Fruit fly (Drosophila melanogaster): Measurements from ENCODE around the gene CG17122.
A peak's percentile ranks its signal among the peaks of the same experiment; 100 is the strongest.

The CG17122 gene

dm6 chr3L:20309758-20310733 lies 34.9 kb upstream of the CG17122 start (continued):
- no peak for TF ChIP-seq CG12219 (GFP tag; optimal IDR thresholded peaks at IDR 0.05)
- TF ChIP-seq run (tag; optimal IDR thresholded peaks at IDR 0.05) = no peak
- no peak for TF ChIP-seq Gsc (GFP tag; IDR thresholded peaks at IDR 0.05)
- TF ChIP-seq Atf6 (GFP tag; IDR thresholded peaks at IDR 0.05) = no peak
- TF ChIP-seq Abd-B (GFP tag; optimal IDR thresholded peaks at IDR 0.05) = no peak
- TF ChIP-seq dmrt99B (tag; optimal IDR thresholded peaks at IDR 0.05) = no peak
- peak; percentile 58 for TF ChIP-seq CG7786 (GFP tag; optimal IDR thresholded peaks at IDR 0.05)
- TF ChIP-seq grn (GFP tag; optimal IDR thresholded peaks at IDR 0.05) = no peak
- TF ChIP-seq CG13424 (tag; optimal IDR thresholded peaks at IDR 0.05) = no peak
- TF ChIP-seq CG17912 (GFP tag; optimal IDR thresholded peaks at IDR 0.05) = no peak
- TF ChIP-seq CG17829 (tag; optimal IDR thresholded peaks at IDR 0.05) = peak; percentile 71
- TF ChIP-seq twi (tag; optimal IDR thresholded peaks at IDR 0.05) = no peak
- no peak for TF ChIP-seq dimm (GFP tag; IDR thresholded peaks at IDR 0.05)
- no peak for TF ChIP-seq Deaf1 (tag; optimal IDR thresholded peaks at IDR 0.05)
- TF ChIP-seq CG11085 (GFP tag; IDR thresholded peaks at IDR 0.05) = no peak
- TF ChIP-seq so (GFP tag; IDR thresholded peaks at IDR 0.05) = no peak
- TF ChIP-seq B-H1 (GFP tag; IDR thresholded peaks at IDR 0.05) = no peak
- TF ChIP-seq CG3163 (GFP tag; optimal IDR thresholded peaks at IDR 0.05) = peak; percentile 44
- peak; percentile 61; the same call in 1 of the 2 replicates for TF ChIP-seq ara (GFP tag; IDR thresholded peaks at IDR 0.05)
- TF ChIP-seq eyg (GFP tag; optimal IDR thresholded peaks at IDR 0.05) = no peak
- TF ChIP-seq MESR4 (GFP tag; optimal IDR thresholded peaks at IDR 0.05) = peak; percentile 31
- no peak for TF ChIP-seq CG5953 (GFP tag; IDR thresholded peaks at IDR 0.05)
- TF ChIP-seq esg (GFP tag; conservative IDR thresholded peaks at IDR 0.05) = no peak
- peak; percentile 55 for TF ChIP-seq vfl (GFP tag; optimal IDR thresholded peaks at IDR 0.05)
- TF ChIP-seq Dp (GFP tag; optimal IDR thresholded peaks at IDR 0.05) = peak; percentile 91
- TF ChIP-seq eve (GFP tag; optimal IDR thresholded peaks at IDR 0.05) = no peak
- TF ChIP-seq Dbx (GFP tag; IDR thresholded peaks at IDR 0.05) = peak; percentile 64
- no peak for TF ChIP-seq fd64A (GFP tag; optimal IDR thresholded peaks at IDR 0.05)
- TF ChIP-seq CG7372 (GFP tag; IDR thresholded peaks at IDR 0.05) = no peak
- no peak for TF ChIP-seq Poxn (GFP tag; IDR thresholded peaks at IDR 0.05)
- no peak for TF ChIP-seq en (GFP tag; optimal IDR thresholded peaks at IDR 0.05)
- peak; percentile 22; the same call in 1 of the 2 replicates for TF ChIP-seq Ptx1 (GFP tag; IDR thresholded peaks at IDR 0.05)
- 0 out of 3 replicates have a peak, but pooled peaks have one; percentile 14 for TF ChIP-seq CG14050 (GFP tag; IDR thresholded peaks at IDR 0.05)
- peak; percentile 26 for TF ChIP-seq bab2 (GFP tag; optimal IDR thresholded peaks at IDR 0.05)
- TF ChIP-seq Blimp-1 (GFP tag; optimal IDR thresholded peaks at IDR 0.05) = no peak
- TF ChIP-seq tup (GFP tag; optimal IDR thresholded peaks at IDR 0.05) = no peak
- TF ChIP-seq CG31388 (GFP tag; optimal IDR thresholded peaks at IDR 0.05) = no peak
- TF ChIP-seq CG32772 (GFP tag; IDR thresholded peaks at IDR 0.05) = peak; percentile 57; the same call in 1 of the 2 replicates
- no peak for TF ChIP-seq pnt (GFP tag; optimal IDR thresholded peaks at IDR 0.05)
- TF ChIP-seq Oaz (GFP tag; IDR thresholded peaks at IDR 0.05) = no peak
- TF ChIP-seq grau (tag; optimal IDR thresholded peaks at IDR 0.05) = peak; percentile 36
- no peak for TF ChIP-seq corto (GFP tag; optimal IDR thresholded peaks at IDR 0.05)
- no peak for TF ChIP-seq wek (GFP tag; optimal IDR thresholded peaks at IDR 0.05)
- no peak for TF ChIP-seq ab (GFP tag; optimal IDR thresholded peaks at IDR 0.05)
- no peak for TF ChIP-seq Sry-β (GFP tag; optimal IDR thresholded peaks at IDR 0.05)
- TF ChIP-seq CG32767 (GFP tag; IDR thresholded peaks at IDR 0.05) = no peak
- TF ChIP-seq CG12659 (GFP tag; optimal IDR thresholded peaks at IDR 0.05) = peak; percentile 73
- TF ChIP-seq wor (GFP tag; IDR thresholded peaks at IDR 0.05) = no peak
- TF ChIP-seq Xbp1 (GFP tag; optimal IDR thresholded peaks at IDR 0.05) = peak; percentile 57
- TF ChIP-seq CG6683 (GFP tag; optimal IDR thresholded peaks at IDR 0.05) = no peak

Data from whole organism, embryonic.